In the genomic region with DNA sequence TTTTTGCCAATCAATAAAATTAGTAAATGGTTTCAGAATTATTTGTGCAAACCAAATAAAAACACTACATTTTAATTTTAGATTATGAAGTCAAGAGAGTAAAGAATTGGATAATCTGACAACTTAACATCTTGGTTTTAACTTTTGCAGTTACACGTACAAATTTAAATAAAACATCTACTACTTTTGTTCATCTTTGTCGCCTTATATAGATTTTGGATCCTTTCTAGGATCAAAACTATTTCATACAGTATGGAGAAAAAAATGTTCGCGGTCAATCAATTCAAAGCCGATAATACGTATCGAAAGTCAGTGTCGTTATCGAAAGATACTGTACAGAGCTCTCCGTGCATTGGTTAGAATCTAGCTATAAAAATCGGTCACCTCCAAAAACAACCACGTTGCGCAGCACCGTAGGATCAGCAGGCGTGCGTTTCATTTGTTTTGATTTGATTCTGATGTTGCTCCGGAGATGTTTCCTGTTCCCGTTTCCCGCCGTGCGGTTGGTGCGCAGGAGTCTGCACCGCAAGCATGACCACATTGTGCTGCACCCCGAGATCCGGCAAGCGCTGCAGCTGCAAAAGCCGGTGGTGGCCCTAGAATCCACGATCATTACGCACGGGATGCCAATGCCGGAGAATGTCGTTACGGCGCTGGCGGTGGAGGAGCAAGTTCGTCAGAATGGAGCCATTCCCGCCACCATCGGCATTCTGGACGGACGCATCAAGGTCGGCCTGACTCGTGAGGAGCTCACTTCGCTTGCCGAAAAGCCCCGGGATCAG, we compare ENCODE assay signal across 1 fruit fly cellular context.
TF ChIP-seq lines count a peak whose summit lies in the region.

Gene uncNacbeta (minus strand): TSS at position 51 of the 782 bp plus-strand sequence.
Gene CG2794 (plus strand): TSS at position 395 of the 782 bp plus-strand sequence.

TF ChIP-seq in whole organism, embryonic, 481 proteins besides CTCF, POLR2A, EP300 and RAD21 (continued from another document and continues in another):
- TF ChIP-seq CG34224 (GFP tag; IDR thresholded peaks at IDR 0.05; lab: Robert Waterston, UW; ENCODE audit: partially characterized antibody) (peak; percentile 51; the same call in 2 of the 3 replicates), aop (GFP tag; IDR thresholded peaks at IDR 0.05; lab: Robert Waterston, UW) (no peak), HLH4C (GFP tag; IDR thresholded peaks at IDR 0.05; lab: Robert Waterston, UW; ENCODE audit: partially characterized antibody) (peak; percentile 83), Ada2b (GFP tag; IDR thresholded peaks at IDR 0.05; lab: Robert Waterston, UW) (no peak), CG10267 (tag; optimal IDR thresholded peaks at IDR 0.05; lab: Kevin White, UChicago) (peak; percentile 38), vnd (GFP tag; IDR thresholded peaks at IDR 0.05; lab: Robert Waterston, UW; ENCODE audit: partially characterized antibody) (peak; percentile 61), Hr51 (GFP tag; optimal IDR thresholded peaks at IDR 0.05; lab: Kevin White, UChicago) (no peak), CHES-1-like (GFP tag; optimal IDR thresholded peaks at IDR 0.05; lab: Kevin White, UChicago) (peak; percentile 27), wdn (GFP tag; IDR thresholded peaks at IDR 0.05; lab: Robert Waterston, UW) (0 out of 2 replicates have a peak, but pooled peaks have one; percentile 18), gce (GFP tag; IDR thresholded peaks at IDR 0.05; lab: Robert Waterston, UW) (no peak), CG15514 (GFP tag; optimal IDR thresholded peaks at IDR 0.05; lab: Kevin White, UChicago) (peak; percentile 74), nmo (GFP tag; optimal IDR thresholded peaks at IDR 0.05; lab: Kevin White, UChicago) (peak; percentile 26), abd-A (tag; optimal IDR thresholded peaks at IDR 0.05; lab: Kevin White, UChicago) (no peak), sens (GFP tag; lab: Kevin White, UChicago) (peak; percentile 70), CG13287 (GFP tag; IDR thresholded peaks at IDR 0.05; lab: Robert Waterston, UW; ENCODE audit: partially characterized antibody) (peak; percentile 82), mld (GFP tag; IDR thresholded peaks at IDR 0.05; lab: Robert Waterston, UW; ENCODE audit: partially characterized antibody) (0 out of 3 replicates have a peak, but pooled peaks have one; percentile 22), hbn (GFP tag; IDR thresholded peaks at IDR 0.05; lab: Robert Waterston, UW; ENCODE audit: partially characterized antibody) (peak; percentile 56), CG33557 (GFP tag; optimal IDR thresholded peaks at IDR 0.05; lab: Kevin White, UChicago) (no peak), CG7928 (GFP tag; optimal IDR thresholded peaks at IDR 0.05; lab: Kevin White, UChicago) (peak; percentile 64), Taf1 (GFP tag; IDR thresholded peaks at IDR 0.05; lab: Robert Waterston, UW) (0 out of 2 replicates have a peak, but pooled peaks have one; percentile 16), lov (optimal IDR thresholded peaks at IDR 0.05; lab: Kevin White, UChicago) (no peak), lov (GFP tag; IDR thresholded peaks at IDR 0.05; lab: Robert Waterston, UW) (0 out of 3 replicates have a peak, but pooled peaks have one; percentile 18), CG11456 (GFP tag; IDR thresholded peaks at IDR 0.05; lab: Robert Waterston, UW) (no peak), Rfx (GFP tag; IDR thresholded peaks at IDR 0.05; lab: Robert Waterston, UW) (peak; percentile 55), Sry-δ (GFP tag; optimal IDR thresholded peaks at IDR 0.05; lab: Kevin White, UChicago) (peak; percentile 78), bbx (GFP tag; IDR thresholded peaks at IDR 0.05; lab: Robert Waterston, UW; ENCODE audit: partially characterized antibody) (peak; percentile 79), CG6791 (GFP tag; IDR thresholded peaks at IDR 0.05; lab: Robert Waterston, UW; ENCODE audit: partially characterized antibody) (peak; percentile 71; the same call in 2 of the 3 replicates), kni (GFP tag; optimal IDR thresholded peaks at IDR 0.05; lab: Kevin White, UChicago) (no peak), CG6683 (GFP tag; optimal IDR thresholded peaks at IDR 0.05; lab: Kevin White, UChicago) (no peak), lbe (GFP tag; optimal IDR thresholded peaks at IDR 0.05; lab: Kevin White, UChicago) (no peak), Myb (GFP tag; optimal IDR thresholded peaks at IDR 0.05; lab: Kevin White, UChicago) (peak; percentile 37), CG17186 (GFP tag; optimal IDR thresholded peaks at IDR 0.05; lab: Kevin White, UChicago) (peak; percentile 20), hb (GFP tag; IDR thresholded peaks at IDR 0.05; lab: Robert Waterston, UW; ENCODE audit: partially characterized antibody) (peak; percentile 74; the same call in 2 of the 3 replicates), CG15479 (GFP tag; optimal IDR thresholded peaks at IDR 0.05; lab: Kevin White, UChicago) (peak; percentile 32), gcm (GFP tag; optimal IDR thresholded peaks at IDR 0.05; lab: Kevin White, UChicago) (no peak), CG12391 (tag; optimal IDR thresholded peaks at IDR 0.05; lab: Kevin White, UChicago) (peak; percentile 8), ato (GFP tag; IDR thresholded peaks at IDR 0.05; lab: Robert Waterston, UW; ENCODE audit: partially characterized antibody) (peak; percentile 85), gfzf (GFP tag; optimal IDR thresholded peaks at IDR 0.05; lab: Kevin White, UChicago) (peak; percentile 22), tna (GFP tag; IDR thresholded peaks at IDR 0.05; lab: Robert Waterston, UW; ENCODE audit: partially characterized antibody) (peak; percentile 83), NC2α (GFP tag; optimal IDR thresholded peaks at IDR 0.05; lab: Kevin White, UChicago) (no peak), MESR4 (GFP tag; optimal IDR thresholded peaks at IDR 0.05; lab: Kevin White, UChicago) (peak; percentile 59), CG14710 (tag; optimal IDR thresholded peaks at IDR 0.05; lab: Kevin White, UChicago) (peak; percentile 8), CG12219 (GFP tag; optimal IDR thresholded peaks at IDR 0.05; lab: Kevin White, UChicago) (no peak), inv (GFP tag; IDR thresholded peaks at IDR 0.05; lab: Robert Waterston, UW; ENCODE audit: partially characterized antibody) (peak; percentile 42; the same call in 1 of the 2 replicates), zfh1 (GFP tag; IDR thresholded peaks at IDR 0.05; lab: Robert Waterston, UW) (no peak), slbo (GFP tag; IDR thresholded peaks at IDR 0.05; lab: Robert Waterston, UW) (peak; percentile 46; the same call in 1 of the 2 replicates), HLH54F (GFP tag; optimal IDR thresholded peaks at IDR 0.05; lab: Kevin White, UChicago) (peak; percentile 15), CG6654 (GFP tag; optimal IDR thresholded peaks at IDR 0.05; lab: Kevin White, UChicago) (no peak), Opbp (GFP tag; IDR thresholded peaks at IDR 0.05; lab: Robert Waterston, UW; ENCODE audit: partially characterized antibody) (peak; percentile 73), lilli (GFP tag; optimal IDR thresholded peaks at IDR 0.05; lab: Kevin White, UChicago) (peak; percentile 47), BEAF-32 (GFP tag; optimal IDR thresholded peaks at IDR 0.05; lab: Kevin White, UChicago) (peak; percentile 66), sna (GFP tag; IDR thresholded peaks at IDR 0.05; lab: Robert Waterston, UW; ENCODE audit: partially characterized antibody) (peak; percentile 67), CG17385 (GFP tag; optimal IDR thresholded peaks at IDR 0.05; lab: Kevin White, UChicago) (no peak), NC2β (GFP tag; optimal IDR thresholded peaks at IDR 0.05; lab: Kevin White, UChicago) (no peak), CG2129 (GFP tag; IDR thresholded peaks at IDR 0.05; lab: Robert Waterston, UW; ENCODE audit: partially characterized antibody) (peak; percentile 26; the same call in 1 of the 2 replicates), zen2 (GFP tag; IDR thresholded peaks at IDR 0.05; lab: Robert Waterston, UW; ENCODE audit: partially characterized antibody) (peak; percentile 54; the same call in 2 of the 3 replicates), Dref (GFP tag; IDR thresholded peaks at IDR 0.05; lab: Robert Waterston, UW) (peak; percentile 97), HmgD (GFP tag; optimal IDR thresholded peaks at IDR 0.05; lab: Kevin White, UChicago) (peak; percentile 57), fru (optimal IDR thresholded peaks at IDR 0.05; lab: Kevin White, UChicago) (no peak), CG11398 (GFP tag; optimal IDR thresholded peaks at IDR 0.05; lab: Kevin White, UChicago) (peak; percentile 8), cad (GFP tag; optimal IDR thresholded peaks at IDR 0.05; lab: Kevin White, UChicago) (no peak), CG14860 (GFP tag; IDR thresholded peaks at IDR 0.05; lab: Robert Waterston, UW; ENCODE audit: partially characterized antibody) (peak; percentile 66), unc-4 (GFP tag; IDR thresholded peaks at IDR 0.05; lab: Robert Waterston, UW; ENCODE audit: partially characterized antibody) (peak; percentile 63), CG16813 (GFP tag; IDR thresholded peaks at IDR 0.05; lab: Robert Waterston, UW; ENCODE audit: partially characterized antibody) (peak; percentile 67), CG2120 (GFP tag; optimal IDR thresholded peaks at IDR 0.05; lab: Kevin White, UChicago) (peak; percentile 51), row (GFP tag; IDR thresholded peaks at IDR 0.05; lab: Robert Waterston, UW) (peak; percentile 62; the same call in 2 of the 3 replicates), Meics (GFP tag; optimal IDR thresholded peaks at IDR 0.05; lab: Kevin White, UChicago) (no peak), stc (GFP tag; IDR thresholded peaks at IDR 0.05; lab: Robert Waterston, UW) (no peak), Xrp1 (GFP tag; IDR thresholded peaks at IDR 0.05; lab: Robert Waterston, UW) (peak; percentile 18; the same call in 1 of the 2 replicates), Atf6 (GFP tag; IDR thresholded peaks at IDR 0.05; lab: Robert Waterston, UW) (0 out of 2 replicates have a peak, but pooled peaks have one; percentile 11), E2f2 (GFP tag; IDR thresholded peaks at IDR 0.05; lab: Robert Waterston, UW) (peak; percentile 95), CG34422 (GFP tag; IDR thresholded peaks at IDR 0.05; lab: Robert Waterston, UW) (peak; percentile 48; the same call in 1 of the 3 replicates), ci (GFP tag; IDR thresholded peaks at IDR 0.05; lab: Robert Waterston, UW) (0 out of 3 replicates have a peak, but pooled peaks have one; percentile 23), CG9932 (GFP tag; IDR thresholded peaks at IDR 0.05; lab: Robert Waterston, UW) (peak; percentile 55; the same call in 1 of the 2 replicates), CG3995 (GFP tag; optimal IDR thresholded peaks at IDR 0.05; lab: Kevin White, UChicago) (no peak), CG6689 (GFP tag; IDR thresholded peaks at IDR 0.05; lab: Robert Waterston, UW) (no peak), chinmo (GFP tag; IDR thresholded peaks at IDR 0.05; lab: Robert Waterston, UW; ENCODE audit: partially characterized antibody) (peak; percentile 71; the same call in 2 of the 4 replicates), MBD-R2 (GFP tag; IDR thresholded peaks at IDR 0.05; lab: Robert Waterston, UW) (peak; percentile 86), stwl (tag; optimal IDR thresholded peaks at IDR 0.05; lab: Kevin White, UChicago) (peak; percentile 21), Stat92E (GFP tag; optimal IDR thresholded peaks at IDR 0.05; lab: Kevin White, UChicago) (peak in 1 of 3 experiments; percentile 43), Hsf (GFP tag; optimal IDR thresholded peaks at IDR 0.05; lab: Kevin White, UChicago) (no peak), Abd-B (GFP tag; optimal IDR thresholded peaks at IDR 0.05; lab: Kevin White, UChicago) (no peak), CG5180 (GFP tag; optimal IDR thresholded peaks at IDR 0.05; lab: Kevin White, UChicago) (peak; percentile 12), CG30403 (GFP tag; optimal IDR thresholded peaks at IDR 0.05; lab: Kevin White, UChicago) (peak; percentile 10), pzg (GFP tag; optimal IDR thresholded peaks at IDR 0.05; lab: Kevin White, UChicago) (peak; percentile 82), cato (GFP tag; optimal IDR thresholded peaks at IDR 0.05; lab: Kevin White, UChicago; ENCODE audit: borderline replicate concordance) (no peak), corto (GFP tag; optimal IDR thresholded peaks at IDR 0.05; lab: Kevin White, UChicago) (no peak), her (GFP tag; optimal IDR thresholded peaks at IDR 0.05; lab: Kevin White, UChicago) (peak; percentile 12), CG6272 (GFP tag; IDR thresholded peaks at IDR 0.05; lab: Robert Waterston, UW) (0 out of 2 replicates have a peak, but pooled peaks have one; percentile 22), bigmax (GFP tag; optimal IDR thresholded peaks at IDR 0.05; lab: Kevin White, UChicago) (peak; percentile 89), trem (tag; optimal IDR thresholded peaks at IDR 0.05; lab: Kevin White, UChicago) (peak; percentile 39), Sry-β (GFP tag; optimal IDR thresholded peaks at IDR 0.05; lab: Kevin White, UChicago) (peak; percentile 99), Nf-YC (tag; optimal IDR thresholded peaks at IDR 0.05; lab: Kevin White, UChicago) (peak; percentile 18), hkb (optimal IDR thresholded peaks at IDR 0.05; lab: Kevin White, UChicago) (no peak), hkb (GFP tag; IDR thresholded peaks at IDR 0.05; lab: Robert Waterston, UW) (no peak), CoRest (tag; optimal IDR thresholded peaks at IDR 0.05; lab: Kevin White, UChicago) (peak; percentile 25), ken (GFP tag; IDR thresholded peaks at IDR 0.05; lab: Robert Waterston, UW) (no peak), HmgZ (tag; optimal IDR thresholded peaks at IDR 0.05; lab: Kevin White, UChicago) (peak; percentile 54), Doc3 (GFP tag; IDR thresholded peaks at IDR 0.05; lab: Robert Waterston, UW; ENCODE audit: partially characterized antibody) (peak; percentile 68; the same call in 2 of the 3 replicates), amos (GFP tag; IDR thresholded peaks at IDR 0.05; lab: Robert Waterston, UW; ENCODE audit: partially characterized antibody) (peak; percentile 74), zfh2 (GFP tag; optimal IDR thresholded peaks at IDR 0.05; lab: Kevin White, UChicago) (peak; percentile 26), dm (GFP tag; optimal IDR thresholded peaks at IDR 0.05; lab: Kevin White, UChicago) (peak; percentile 77), Dp (GFP tag; optimal IDR thresholded peaks at IDR 0.05; lab: Kevin White, UChicago) (peak; percentile 94), tup (GFP tag; optimal IDR thresholded peaks at IDR 0.05; lab: Kevin White, UChicago) (no peak), gro (GFP tag; optimal IDR thresholded peaks at IDR 0.05; lab: Kevin White, UChicago) (no peak), prd (optimal IDR thresholded peaks at IDR 0.05; lab: Kevin White, UChicago) (no peak), prd (GFP tag; IDR thresholded peaks at IDR 0.05; lab: Robert Waterston, UW) (0 out of 3 replicates have a peak, but pooled peaks have one; percentile 18), CG1603 (tag; optimal IDR thresholded peaks at IDR 0.05; lab: Kevin White, UChicago) (peak; percentile 70), CG12942 (GFP tag; optimal IDR thresholded peaks at IDR 0.05; lab: Kevin White, UChicago) (no peak), NFAT (GFP tag; IDR thresholded peaks at IDR 0.05; lab: Robert Waterston, UW) (0 out of 2 replicates have a peak, but pooled peaks have one; percentile 42), Max (GFP tag; optimal IDR thresholded peaks at IDR 0.05; lab: Kevin White, UChicago) (no peak)
